Worm (Caenorhabditis elegans): ENCODE results near the gene F14F9.3.

F14F9.3 gene

DNA sequence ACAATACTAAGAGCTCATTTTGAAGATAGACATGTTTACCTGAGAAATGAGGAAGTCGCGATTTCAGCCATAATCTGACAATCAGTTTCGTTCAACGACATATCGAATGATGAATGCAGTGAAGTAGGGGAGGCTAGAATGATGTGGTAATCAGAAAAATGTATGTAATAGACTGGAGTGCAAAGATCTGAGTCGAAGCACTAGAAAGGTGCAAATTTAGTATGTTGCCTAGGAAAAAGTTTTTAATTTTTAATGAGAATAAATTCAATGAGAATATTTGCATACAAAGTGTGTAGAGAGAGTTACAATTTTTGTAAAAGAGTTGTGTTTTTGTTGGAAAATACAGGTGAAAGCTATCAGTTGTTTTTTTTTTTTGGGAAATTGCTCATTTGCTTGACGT, 33.1 kb upstream of the F14F9.3 start, which contains the start of gene srab-2:
srab-2 (minus strand) TSS at position 101 of the 400 bp plus-strand sequence.
- TF ChIP-seq ceh-36 (tag; optimal IDR thresholded peaks at IDR 0.05) (no peak), F13C5.2 (tag; optimal IDR thresholded peaks at IDR 0.05) (no peak), tra-4 (tag; optimal IDR thresholded peaks at IDR 0.05) (no peak), hmbx-1 (tag; optimal IDR thresholded peaks at IDR 0.05) (no peak), ama-1 (optimal IDR thresholded peaks at IDR 0.05) (no peak), hmg-4 (GFP tag; optimal IDR thresholded peaks at IDR 0.05) (no peak), pes-1 (GFP tag; IDR thresholded peaks at IDR 0.05) (no peak), scrt-1 (GFP tag; IDR thresholded peaks at IDR 0.05) (no peak), ceh-13 (GFP tag; optimal IDR thresholded peaks at IDR 0.05) (no peak), flt-1 (GFP tag; IDR thresholded peaks at IDR 0.05) (no peak), aly-1 (tag; optimal IDR thresholded peaks at IDR 0.05) (no peak), hnd-1 (tag; optimal IDR thresholded peaks at IDR 0.05) (no peak), sea-1 (GFP tag; conservative IDR thresholded peaks at IDR 0.05) (no peak), B0310.2 (tag; optimal IDR thresholded peaks at IDR 0.05) (no peak), tbx-37 (GFP tag; conservative IDR thresholded peaks at IDR 0.05) (no peak), ets-7 (tag; optimal IDR thresholded peaks at IDR 0.05) (no peak), tbx-11 (GFP tag; IDR thresholded peaks at IDR 0.05) (no peak)

DNA sequence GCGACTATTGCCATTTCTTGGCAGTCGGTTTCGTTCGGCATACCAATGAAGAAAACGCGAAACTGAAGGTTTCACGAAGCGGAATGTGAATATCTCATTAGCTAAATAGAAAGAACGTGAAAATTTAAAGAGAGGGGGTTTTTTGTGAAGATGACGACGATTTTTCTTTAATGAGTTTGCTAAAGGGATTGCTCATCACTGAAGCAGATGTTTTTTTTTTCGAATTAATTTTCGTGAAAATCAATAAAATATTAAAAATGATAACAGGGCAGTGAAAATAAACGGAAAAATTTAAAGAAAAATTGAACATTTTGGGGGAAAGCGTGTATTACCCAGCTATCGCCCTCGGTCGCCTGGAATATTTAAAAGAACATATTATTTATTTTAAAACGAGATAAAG, 30.2 kb upstream of the F14F9.3 start, which contains the start of gene srab-3:
srab-3 (minus strand) TSS at position 101 of the 400 bp plus-strand sequence.
- TF ChIP-seq aly-1 (tag; optimal IDR thresholded peaks at IDR 0.05) (no peak), hmg-4 (GFP tag; optimal IDR thresholded peaks at IDR 0.05) (no peak)

DNA sequence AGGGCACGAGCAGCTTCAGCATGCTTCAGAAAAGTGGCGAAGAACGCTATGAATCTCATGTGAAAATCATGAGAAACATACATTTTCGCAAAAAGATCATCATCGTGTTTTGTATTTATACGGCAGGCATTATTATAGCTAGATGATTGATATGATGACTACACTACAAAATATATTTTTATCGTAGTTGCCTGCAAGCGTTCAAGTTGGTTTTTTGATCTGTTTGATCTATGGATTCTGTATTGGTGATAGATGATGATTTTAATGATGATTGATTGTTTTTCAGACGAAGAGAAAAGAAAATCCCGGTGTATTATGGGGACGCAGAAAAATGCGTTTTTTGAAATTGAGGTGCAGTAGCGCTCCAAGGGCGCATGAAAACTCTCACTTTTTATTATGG, 27.3 kb upstream of the F14F9.3 start, which contains the start of gene ugt-63:
ugt-63 (minus strand) TSS at position 89 of the 400 bp plus-strand sequence.
- no peak for TF ChIP-seq pes-1 (GFP tag; IDR thresholded peaks at IDR 0.05)
- TF ChIP-seq tra-4 (tag; optimal IDR thresholded peaks at IDR 0.05), result no peak
- no peak for TF ChIP-seq sea-1 (GFP tag; conservative IDR thresholded peaks at IDR 0.05)
- no peak for TF ChIP-seq aly-1 (tag; optimal IDR thresholded peaks at IDR 0.05)
- no peak for TF ChIP-seq hmg-4 (GFP tag; optimal IDR thresholded peaks at IDR 0.05)
- no peak for TF ChIP-seq hmbx-1 (tag; optimal IDR thresholded peaks at IDR 0.05)
- TF ChIP-seq scrt-1 (GFP tag; IDR thresholded peaks at IDR 0.05), result no peak
- no peak for TF ChIP-seq hnd-1 (tag; optimal IDR thresholded peaks at IDR 0.05)

- TF ChIP-seq tra-4 (tag; optimal IDR thresholded peaks at IDR 0.05) (no peak), B0310.2 (tag; optimal IDR thresholded peaks at IDR 0.05) (no peak), ceh-36 (tag; optimal IDR thresholded peaks at IDR 0.05) (no peak)
These were observed 24.4 kb upstream of the F14F9.3 start, which contains the start of gene C04F5.8 for ce11 chrV:5113654-5114053. Gene C04F5.8 (minus strand): TSS chrV:5113754.

ce11 chrV:5119109-5119508, 18.9 kb upstream of the F14F9.3 start, which contains the start of gene C04F5.9:
Gene C04F5.9 (minus strand): TSS chrV:5119209.
- TF ChIP-seq tbx-11 (GFP tag; IDR thresholded peaks at IDR 0.05) (no peak), B0310.2 (tag; optimal IDR thresholded peaks at IDR 0.05) (no peak), hnd-1 (tag; optimal IDR thresholded peaks at IDR 0.05) (no peak), aly-1 (tag; optimal IDR thresholded peaks at IDR 0.05) (no peak), tbx-37 (GFP tag; conservative IDR thresholded peaks at IDR 0.05) (no peak), F13C5.2 (tag; optimal IDR thresholded peaks at IDR 0.05) (no peak), tra-4 (tag; optimal IDR thresholded peaks at IDR 0.05) (no peak), ets-7 (tag; optimal IDR thresholded peaks at IDR 0.05) (no peak), hmg-4 (GFP tag; optimal IDR thresholded peaks at IDR 0.05) (no peak), hmbx-1 (tag; optimal IDR thresholded peaks at IDR 0.05) (no peak), ama-1 (optimal IDR thresholded peaks at IDR 0.05) (no peak)

- TF ChIP-seq ets-7 (tag; optimal IDR thresholded peaks at IDR 0.05) (no peak), F13C5.2 (tag; optimal IDR thresholded peaks at IDR 0.05) (no peak), hnd-1 (tag; optimal IDR thresholded peaks at IDR 0.05) (no peak), ama-1 (optimal IDR thresholded peaks at IDR 0.05) (no peak), aly-1 (tag; optimal IDR thresholded peaks at IDR 0.05) (no peak), sea-1 (GFP tag; conservative IDR thresholded peaks at IDR 0.05) (no peak), hmbx-1 (tag; optimal IDR thresholded peaks at IDR 0.05) (no peak), B0310.2 (tag; optimal IDR thresholded peaks at IDR 0.05) (no peak), tbx-37 (GFP tag; conservative IDR thresholded peaks at IDR 0.05) (no peak)
These were observed 18.3 kb upstream of the F14F9.3 start, which contains the start of gene sid-1 for ce11 chrV:5119679-5120078. Gene sid-1 (plus strand): TSS chrV:5119970.

ce11 chrV:5126793-5127192, 11.2 kb upstream of the F14F9.3 start, which contains the start of gene F14F9.5:
Gene F14F9.5 (plus strand): TSS chrV:5127093.
- TF ChIP-seq sea-1 (GFP tag; conservative IDR thresholded peaks at IDR 0.05) (no peak), hmbx-1 (tag; optimal IDR thresholded peaks at IDR 0.05) (no peak), flt-1 (GFP tag; IDR thresholded peaks at IDR 0.05) (no peak), ceh-13 (GFP tag; optimal IDR thresholded peaks at IDR 0.05) (no peak), hmg-4 (GFP tag; optimal IDR thresholded peaks at IDR 0.05) (no peak), tbx-11 (GFP tag; IDR thresholded peaks at IDR 0.05) (no peak), scrt-1 (GFP tag; IDR thresholded peaks at IDR 0.05) (no peak), F13C5.2 (tag; optimal IDR thresholded peaks at IDR 0.05) (no peak), ets-7 (tag; optimal IDR thresholded peaks at IDR 0.05) (no peak), hnd-1 (tag; optimal IDR thresholded peaks at IDR 0.05) (no peak), aly-1 (tag; optimal IDR thresholded peaks at IDR 0.05) (no peak), B0310.2 (tag; optimal IDR thresholded peaks at IDR 0.05) (no peak), ama-1 (optimal IDR thresholded peaks at IDR 0.05) (no peak), pes-1 (GFP tag; IDR thresholded peaks at IDR 0.05) (no peak), tbx-37 (GFP tag; conservative IDR thresholded peaks at IDR 0.05) (no peak), tra-4 (tag; optimal IDR thresholded peaks at IDR 0.05) (no peak), ceh-36 (tag; optimal IDR thresholded peaks at IDR 0.05) (no peak)

ce11 chrV:5130018-5130417, 8.0 kb upstream of the F14F9.3 start, which contains the start of gene F14F9.8:
Gene F14F9.8 (plus strand): TSS chrV:5130318.
- TF ChIP-seq hmbx-1 (tag; optimal IDR thresholded peaks at IDR 0.05) (no peak), flt-1 (GFP tag; IDR thresholded peaks at IDR 0.05) (no peak), sea-1 (GFP tag; conservative IDR thresholded peaks at IDR 0.05) (no peak), ets-7 (tag; optimal IDR thresholded peaks at IDR 0.05) (no peak), hnd-1 (tag; optimal IDR thresholded peaks at IDR 0.05) (no peak), aly-1 (tag; optimal IDR thresholded peaks at IDR 0.05) (no peak), ceh-13 (GFP tag; optimal IDR thresholded peaks at IDR 0.05) (no peak), scrt-1 (GFP tag; IDR thresholded peaks at IDR 0.05) (no peak), ceh-36 (tag; optimal IDR thresholded peaks at IDR 0.05) (no peak), tra-4 (tag; optimal IDR thresholded peaks at IDR 0.05) (no peak), B0310.2 (tag; optimal IDR thresholded peaks at IDR 0.05) (no peak)

Measured in whole organism, early embryonic.